Fruit fly (Drosophila melanogaster) whole organism, larva: Measurements from ENCODE around the gene CG4025.
A peak's percentile ranks its signal among the peaks of the same experiment; 100 is the strongest.

Source experiments
- noc ChIP-seq: fragments of 200-800 bp; sonication (Bioruptor generic); optimal IDR thresholded peaks from 3 replicates; lab custom pipeline; 2019; ENCODE audit warnings: missing biosample characterization, mild to moderate bottlenecking, missing genetic modification characterization, moderate library complexity

Gene CG4025

DNA sequence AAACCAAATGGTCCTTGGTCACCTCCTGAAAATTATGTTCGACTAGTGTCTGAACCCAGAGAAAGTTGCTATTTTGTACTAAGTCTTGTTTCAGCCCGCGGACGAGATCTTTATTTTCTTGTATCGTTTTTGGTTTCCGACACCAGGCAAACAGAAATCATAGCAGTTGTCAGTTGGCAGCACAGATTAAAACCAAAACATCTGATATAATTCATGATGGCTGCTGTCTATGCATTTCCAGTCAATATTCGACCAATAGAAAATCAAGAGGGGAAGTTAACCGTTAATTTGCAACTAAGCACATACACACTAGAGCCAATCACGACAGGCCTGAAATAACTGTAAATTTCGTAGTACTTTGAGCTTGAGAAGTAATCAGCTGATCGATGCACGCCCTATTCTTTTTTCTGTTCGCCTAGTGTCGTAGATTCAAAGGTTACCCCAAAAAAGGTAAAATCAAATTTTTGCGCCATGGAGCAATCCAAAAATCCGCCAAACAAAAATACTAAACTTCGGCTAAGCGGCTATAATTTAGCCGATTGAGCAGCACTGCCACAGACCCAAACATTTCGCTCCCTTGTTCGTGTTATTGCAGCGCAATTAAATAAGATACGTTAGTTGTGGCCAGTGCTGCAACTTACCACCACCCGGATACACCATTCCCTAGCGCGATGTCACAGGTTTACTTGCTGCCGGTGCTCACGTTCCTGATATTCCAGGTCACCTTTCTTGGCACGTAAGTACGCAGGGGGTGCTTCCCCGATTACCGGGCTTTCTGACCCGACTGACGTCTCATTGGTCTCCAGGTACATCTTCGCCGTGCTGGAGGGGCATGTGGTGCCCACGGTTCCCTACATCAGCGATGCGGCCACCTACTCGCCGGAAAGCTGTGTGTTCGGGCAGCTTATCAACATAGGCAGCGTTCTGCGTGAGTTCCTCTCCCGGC lies at the start of gene CG4025:
TSS of gene CG4025 (plus strand) at position 555 of the 946 bp plus-strand sequence.
- TF ChIP-seq noc = no peak

DNA sequence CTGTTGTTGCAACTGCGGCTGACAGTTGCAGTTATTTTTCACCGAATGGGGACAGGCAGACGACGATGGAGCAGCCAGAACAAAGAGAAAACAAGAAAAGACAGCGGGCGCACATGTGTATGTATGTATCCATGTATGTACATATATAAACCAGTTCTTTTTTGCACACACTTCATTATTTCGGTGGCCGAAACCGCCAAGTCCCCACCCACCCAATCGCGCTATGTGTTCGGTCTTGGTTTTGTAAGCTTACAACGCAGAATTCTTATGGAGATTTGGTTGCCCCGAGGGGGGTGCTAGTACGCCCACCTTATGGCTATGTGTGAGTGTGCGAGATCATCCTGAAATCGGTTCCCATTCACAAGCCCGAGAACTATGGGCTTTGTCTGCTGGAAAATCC lies 45.5 kb upstream of the CG4025 start:
- no peak for TF ChIP-seq noc

DNA sequence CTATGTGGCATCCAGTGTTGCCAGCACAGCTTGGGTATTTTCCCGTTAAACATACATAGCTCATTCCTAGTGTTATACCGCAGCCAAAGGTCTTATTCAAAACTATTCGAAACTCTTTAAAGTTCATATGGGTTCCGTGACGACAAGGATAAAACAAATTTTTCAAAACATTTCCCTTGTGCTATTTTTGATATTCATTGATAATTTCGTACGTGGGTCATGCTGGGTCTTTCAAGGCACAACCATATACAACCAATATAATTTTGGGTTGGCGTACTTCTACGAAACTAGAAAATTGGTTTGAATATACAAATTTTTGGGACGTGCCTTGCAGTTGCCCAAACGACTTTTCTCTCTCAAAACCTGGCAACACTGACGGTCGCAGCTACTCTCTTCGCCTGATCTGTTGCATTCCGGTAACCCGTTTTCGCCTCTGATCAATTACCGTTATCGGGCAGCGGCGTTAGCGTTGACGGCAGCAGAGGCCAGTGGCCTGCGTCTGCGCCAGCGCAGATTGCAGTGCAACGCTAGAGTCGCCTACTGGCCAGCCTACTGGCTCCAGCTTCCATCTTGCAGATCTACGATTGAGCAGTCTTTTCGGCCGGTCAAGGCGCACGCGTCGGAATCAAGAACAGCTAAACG lies 44.5 kb upstream of the CG4025 start:
- TF ChIP-seq noc = no peak

DNA sequence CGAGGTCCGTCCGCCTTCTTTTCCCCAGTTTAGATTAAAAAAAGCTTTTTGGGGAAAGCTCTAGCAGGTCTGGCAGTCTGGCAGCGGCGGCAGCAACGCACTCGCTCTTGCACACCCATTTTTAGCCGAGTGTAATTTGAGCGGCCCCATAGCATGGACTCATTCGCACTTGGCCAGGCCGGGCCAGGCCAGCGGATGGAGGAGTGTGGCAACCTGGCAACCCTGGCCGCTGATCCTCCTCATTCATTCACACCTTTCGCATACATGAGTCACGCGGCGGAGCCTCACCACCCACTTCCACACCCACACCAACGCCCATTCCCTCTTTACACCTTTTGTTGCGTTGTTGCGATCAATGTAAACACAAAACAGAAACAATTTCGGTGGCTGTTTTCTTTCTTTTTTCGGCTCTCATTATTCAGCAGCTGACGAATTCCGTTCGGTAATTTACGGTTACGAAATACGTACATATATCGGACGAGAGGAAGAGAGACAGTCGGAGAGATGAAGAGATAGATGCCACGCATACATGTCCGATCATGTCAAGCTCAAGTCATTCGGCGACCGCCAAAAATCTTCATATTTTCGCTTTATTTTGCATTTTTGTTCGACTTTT lies 43.8 kb upstream of the CG4025 start:
- TF ChIP-seq noc = no peak

DNA sequence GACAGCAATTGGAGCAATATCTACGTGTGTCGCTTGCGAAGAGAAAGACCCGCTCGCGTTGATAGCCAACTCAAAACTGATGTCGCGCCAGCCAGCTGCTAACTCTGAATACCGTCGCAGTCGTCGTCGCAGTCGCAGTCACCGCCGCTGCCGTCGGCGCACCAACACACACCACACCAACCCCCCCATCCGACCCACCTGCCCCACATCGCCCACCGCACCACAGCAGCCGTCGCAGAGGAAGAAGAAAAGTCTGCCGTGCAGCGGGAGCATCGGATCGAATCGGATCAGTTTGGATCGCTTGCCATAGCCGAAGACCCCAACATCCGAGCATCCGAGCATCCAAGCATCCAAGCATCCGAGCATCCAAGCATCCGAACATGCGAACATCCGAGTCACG lies 40.4 kb upstream of the CG4025 start:
- TF ChIP-seq noc = no peak

DNA sequence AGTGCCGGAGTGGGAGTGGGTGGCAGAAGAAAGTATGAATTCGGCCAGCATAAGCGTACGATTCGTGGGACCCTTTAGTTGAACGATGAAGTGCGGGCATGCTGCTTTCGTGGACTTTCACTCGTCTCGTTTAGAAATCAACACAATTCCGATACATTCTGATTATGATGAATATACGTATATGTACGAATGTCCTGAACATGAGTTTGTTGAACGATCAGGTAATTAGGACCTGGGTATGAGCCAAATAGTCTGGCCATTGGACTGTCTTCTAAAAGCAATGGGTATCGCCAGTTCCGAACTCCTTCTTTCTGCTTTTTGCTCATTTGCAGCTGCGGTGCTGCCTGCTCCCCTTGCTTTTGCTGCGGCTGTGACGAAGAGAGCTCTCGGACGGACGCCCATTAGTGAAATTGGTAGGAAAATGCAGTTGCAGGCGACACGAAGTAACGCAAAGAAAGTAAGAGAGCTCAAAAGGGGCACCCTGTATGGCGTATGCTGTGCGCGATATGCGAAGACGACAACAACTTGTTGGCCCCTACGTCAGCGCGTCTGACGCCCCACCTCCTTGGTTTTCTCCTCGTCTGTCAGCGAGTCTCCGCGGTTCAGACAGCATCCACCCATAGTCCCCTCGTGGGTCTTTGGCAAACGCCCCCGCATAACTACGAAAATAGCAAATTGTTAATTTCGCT lies 39.8 kb upstream of the CG4025 start:
- peak; percentile 8 for TF ChIP-seq noc

DNA sequence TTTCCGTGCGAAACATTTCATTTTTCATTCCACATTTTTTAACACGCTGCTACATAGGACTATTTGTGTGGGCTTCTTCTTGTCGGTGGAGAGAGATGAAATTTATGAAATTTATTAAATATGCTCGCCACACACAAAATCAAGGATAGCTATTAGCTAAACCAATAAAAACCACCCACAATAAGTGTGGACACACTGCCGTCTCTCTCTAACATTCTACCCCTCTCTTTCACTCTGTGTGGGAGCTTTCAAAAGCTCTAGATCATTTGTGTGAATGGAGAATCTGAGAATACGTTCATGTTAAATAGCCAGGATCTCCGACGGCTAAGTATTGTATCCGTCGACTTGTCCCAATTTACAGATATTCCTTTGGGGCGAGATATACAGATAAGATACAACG lies 39.2 kb upstream of the CG4025 start:
- no peak for TF ChIP-seq noc

DNA sequence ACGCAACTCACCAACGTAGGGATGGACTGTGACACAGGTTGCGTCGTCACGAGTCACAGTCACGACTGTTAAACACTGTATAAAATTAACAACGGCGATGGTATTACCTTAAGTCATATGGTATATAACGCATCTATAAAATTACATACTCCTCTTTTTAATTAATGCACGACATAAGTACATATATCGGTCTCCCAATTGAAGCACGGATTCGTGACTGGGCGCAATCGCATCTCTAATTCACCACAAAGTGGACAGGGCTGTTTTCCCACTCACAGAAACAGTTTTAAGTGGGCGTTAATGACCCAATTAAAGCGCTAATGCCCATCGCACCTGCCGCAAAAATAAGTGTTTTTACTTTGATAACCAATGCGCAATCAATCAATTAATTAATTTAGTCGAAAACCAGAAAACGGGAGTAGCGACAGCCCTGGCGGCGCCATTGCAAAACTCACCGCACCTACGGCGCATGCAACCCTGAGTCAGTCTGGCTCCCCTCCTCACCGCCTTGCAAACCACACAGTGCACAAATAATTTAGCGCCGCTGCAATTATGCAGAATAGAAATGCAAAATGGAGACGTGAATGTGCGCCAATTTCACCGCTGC lies 35.4 kb upstream of the CG4025 start, which contains the start of gene CG4313:
TSS of gene CG4313 (plus strand) at position 557 of the 607 bp plus-strand sequence.
- TF ChIP-seq noc = peak; percentile 65

DNA sequence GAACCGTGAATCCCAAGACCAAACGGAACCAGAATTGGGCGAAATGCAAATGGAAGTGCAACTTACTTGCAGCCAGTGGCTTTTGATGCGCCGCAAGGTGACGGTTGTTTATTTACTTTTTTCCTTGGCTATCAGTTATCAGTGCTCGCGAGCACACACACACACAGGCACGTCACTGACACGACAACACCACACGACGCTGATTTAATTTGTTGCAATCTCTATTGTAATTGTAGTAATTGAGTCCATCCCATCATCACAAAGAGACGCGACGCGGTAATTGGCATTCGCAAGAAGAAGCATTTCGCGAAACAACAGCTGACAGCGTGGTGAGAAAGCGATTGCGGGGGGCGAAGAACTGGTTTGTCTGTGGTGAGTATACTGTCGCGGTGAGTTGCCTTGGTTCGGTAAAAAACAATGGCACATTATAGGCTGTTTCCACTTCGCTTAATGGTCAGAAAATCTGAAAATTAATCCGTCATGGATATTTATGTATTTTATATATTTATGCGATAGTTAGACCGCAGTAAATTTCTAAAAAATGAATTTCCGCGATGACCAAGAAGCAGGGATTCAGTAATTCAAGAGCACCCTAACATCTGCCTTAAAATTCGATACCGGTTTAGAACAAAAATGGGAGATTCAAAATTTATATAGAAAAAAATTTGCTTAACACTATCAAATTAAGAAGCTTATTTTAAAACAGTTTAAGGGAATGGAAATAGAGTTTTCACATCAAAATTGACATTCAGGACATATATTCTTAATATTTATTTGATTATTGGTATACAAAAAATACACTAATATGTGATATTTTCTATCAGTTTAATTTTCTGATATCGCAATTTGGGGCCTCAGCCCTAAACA lies 34.6 kb upstream of the CG4025 start, which contains the start of the genes Actn and usp:
TSS of gene Actn (minus strand) at position 331 of the 867 bp plus-strand sequence.
TSS of gene usp (minus strand) at position 331 of the 867 bp plus-strand sequence.
- TF ChIP-seq noc = no peak

DNA sequence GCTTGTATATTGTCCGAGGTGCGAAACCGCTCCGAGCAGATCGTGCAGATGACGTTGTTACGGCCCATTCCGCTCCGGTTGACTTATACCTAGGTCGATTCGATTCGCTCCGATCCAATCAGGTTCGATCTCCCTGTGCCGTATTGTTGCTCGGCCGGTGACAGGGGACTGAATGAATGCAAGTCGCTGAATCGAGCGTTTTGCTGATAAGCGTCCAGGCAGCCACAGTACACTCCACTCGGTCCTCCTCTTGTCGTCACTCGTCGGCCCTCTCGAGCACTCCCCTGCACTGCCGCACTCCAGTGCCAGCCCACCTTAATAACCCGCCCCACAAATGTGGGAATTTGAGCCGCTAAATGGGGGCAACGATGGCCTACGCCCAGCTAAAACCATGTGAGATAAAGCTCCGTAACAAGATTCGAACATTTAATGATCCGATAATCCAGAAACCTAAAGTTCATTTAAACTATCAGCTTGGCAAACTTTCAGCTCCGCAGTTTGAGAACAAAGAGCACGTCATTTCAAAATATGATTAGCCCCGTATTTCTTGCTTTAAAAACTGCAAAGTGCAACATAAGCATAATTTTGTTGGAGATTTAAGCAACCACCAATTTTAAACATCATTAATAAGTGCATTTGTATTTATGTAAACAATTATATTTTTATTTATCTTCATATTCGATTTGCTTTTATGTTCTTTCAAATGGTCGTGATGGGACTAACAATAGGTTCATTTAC lies 32.9 kb upstream of the CG4025 start, which contains the start of gene CG4325:
TSS of gene CG4325 (minus strand) at position 159 of the 738 bp plus-strand sequence.
- no peak for TF ChIP-seq noc

DNA sequence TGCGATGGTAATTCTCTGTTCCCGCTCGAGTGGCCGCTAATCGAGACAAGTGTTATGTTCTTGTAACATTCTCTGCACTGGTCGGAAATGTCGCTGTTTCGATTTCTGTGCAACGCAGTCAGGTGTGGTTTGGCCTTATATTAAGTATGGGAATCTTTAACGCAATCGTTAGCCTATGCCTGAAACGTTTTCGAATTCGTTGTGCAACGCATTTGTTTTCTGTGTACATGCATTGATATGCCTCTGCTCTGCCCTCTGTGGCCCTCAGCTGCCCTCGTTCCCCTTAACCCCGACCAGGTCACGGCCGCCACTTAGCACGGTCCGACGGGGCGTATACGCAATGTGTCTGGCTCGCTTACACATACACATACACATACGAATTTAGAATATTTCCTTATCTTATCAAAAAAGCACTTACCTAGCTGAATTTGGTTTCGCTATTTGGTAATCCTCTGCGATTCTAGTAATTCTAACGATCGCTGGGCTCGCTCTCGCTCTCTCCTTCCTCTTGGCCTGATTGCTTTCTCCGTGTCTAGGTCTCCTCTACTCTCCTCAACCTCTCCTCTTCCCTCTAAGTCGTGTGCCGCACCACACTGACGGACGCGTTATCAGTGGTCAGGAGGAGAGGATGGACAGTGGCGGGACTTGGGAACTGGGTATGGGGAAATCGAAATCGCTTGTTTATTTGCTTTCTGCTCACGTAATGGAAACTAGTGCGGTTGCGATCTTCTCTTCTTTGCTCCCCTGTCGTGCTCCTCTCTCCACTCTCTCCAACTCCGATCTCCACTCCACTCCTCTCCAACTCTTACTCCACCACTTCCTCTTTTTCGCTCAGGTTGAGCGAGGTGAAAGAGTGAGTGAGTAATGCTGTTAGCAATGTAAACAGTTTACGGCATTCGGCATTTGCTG lies 27.7 kb upstream of the CG4025 start:
- peak; percentile 30 for TF ChIP-seq noc

DNA sequence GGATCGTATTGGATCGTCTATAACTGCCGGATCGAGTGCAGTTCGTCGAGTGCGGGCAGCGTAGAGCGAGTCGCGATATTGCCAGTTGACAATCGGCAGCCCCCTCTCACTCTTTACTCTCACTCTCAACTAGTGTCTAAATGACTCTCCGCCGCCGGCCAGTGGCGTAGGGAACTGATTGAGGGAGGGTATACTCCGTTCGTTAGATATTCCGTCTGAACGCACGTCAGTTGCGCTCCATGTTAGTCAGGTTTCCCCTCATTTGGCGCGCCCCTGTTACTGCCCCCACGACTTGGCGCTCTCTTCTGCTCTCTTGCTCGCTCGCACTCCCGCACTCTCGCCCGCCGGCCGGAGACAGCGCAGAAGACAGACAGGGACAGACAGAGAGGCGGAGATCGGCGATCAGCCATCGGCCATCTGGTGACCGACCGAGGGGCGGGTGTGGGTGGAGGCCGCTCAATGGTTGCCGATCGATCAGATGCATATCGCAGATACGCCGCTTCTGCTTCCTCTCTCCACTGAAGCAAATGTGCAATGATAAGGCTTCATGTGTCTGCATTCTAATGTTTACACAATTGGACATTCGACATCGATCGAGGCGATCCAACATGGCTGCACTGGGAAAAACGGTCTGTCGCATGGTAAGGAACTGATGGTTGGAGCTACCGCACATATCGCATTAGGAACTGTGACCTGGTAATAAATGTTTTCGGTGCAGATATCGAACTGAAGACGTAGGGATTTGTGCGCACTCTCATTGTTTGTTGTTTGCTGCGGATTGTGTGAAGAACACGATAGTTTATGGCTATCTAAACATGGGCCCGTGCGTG lies 26.5 kb upstream of the CG4025 start, which contains the start of gene moody:
TSS of gene moody (minus strand) at position 51 of the 830 bp plus-strand sequence.
- TF ChIP-seq noc = peak; percentile 96
